Fruit fly (Drosophila melanogaster) S2 (cell line): Measurements from ENCODE around the gene dpr16.

Experiments
- CG8478 ChIP-seq: fragments of >200 bp; optimal IDR thresholded peaks from 2 replicates; lab custom pipeline; 2018
- CTCF ChIP-seq, 2 experiments: fragments of >200 bp; optimal IDR thresholded peaks; 2 replicates each; lab custom pipeline; 2018

DNA sequence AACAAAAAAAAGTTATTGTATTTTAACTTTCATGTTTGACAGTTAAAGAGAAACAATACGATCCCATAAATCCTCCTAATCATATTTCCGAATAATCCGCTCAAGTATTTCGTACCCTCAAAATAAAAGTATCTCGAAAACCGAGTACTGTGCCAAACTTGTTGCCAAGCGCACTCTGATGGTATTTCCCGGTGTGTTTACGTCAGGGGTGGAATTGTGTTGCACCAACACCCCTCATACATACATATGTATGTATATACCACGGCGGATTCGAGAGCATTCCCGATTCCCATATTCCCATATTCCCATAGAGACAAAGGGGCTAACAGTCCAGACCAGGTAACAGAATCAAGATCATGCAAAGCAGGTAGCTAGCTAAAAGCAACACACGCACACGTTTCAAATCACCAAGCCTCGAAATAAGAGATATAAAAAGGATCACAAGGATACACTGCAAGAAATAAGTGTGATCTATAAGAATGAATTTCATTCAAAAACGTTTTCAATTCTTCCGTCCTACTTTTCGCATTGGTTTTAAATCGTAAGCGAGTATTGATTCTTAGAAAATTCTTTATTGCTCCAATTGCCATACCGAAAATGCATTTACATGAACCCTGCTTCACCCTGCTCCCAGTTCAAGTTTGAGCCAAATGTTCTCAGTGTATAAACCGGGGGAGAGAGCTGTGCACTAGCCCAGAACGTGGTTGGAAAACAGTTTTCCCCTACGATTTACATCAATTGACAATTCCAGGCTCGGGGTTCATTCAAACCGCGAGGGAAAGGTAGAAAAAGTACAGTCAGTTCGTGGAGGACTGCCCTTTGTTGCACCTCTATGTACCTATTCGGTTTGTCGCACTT, 61.4 kb downstream of the dpr16 start:
- TF ChIP-seq CG8478 (lab: Kevin White, UChicago) (no peak), CTCF (optimal IDR thresholded peaks at IDR 0.05; lab: Kevin White, UChicago) (no peak)
